Comparison of ENCODE assay signal across 2 fruit fly cellular contexts in the genomic region with DNA sequence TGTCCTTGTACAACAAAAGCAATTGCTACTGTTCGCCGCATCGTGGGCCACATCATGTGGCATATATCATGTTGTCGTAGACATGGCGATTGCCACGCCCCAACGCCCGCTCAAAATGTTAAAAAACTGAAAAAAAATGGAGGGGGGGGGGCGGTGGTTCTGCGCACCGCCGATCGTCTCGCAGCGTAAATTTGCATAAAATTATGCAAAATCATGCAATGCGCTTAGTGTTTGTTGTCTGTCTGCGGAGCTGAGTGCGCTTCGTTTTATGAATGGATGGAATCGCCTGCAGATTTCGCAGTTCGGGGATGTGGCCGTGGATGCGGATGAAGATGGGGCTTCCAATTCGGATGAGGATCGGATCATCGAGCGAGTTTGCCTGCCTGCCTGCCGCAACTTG.
TF ChIP-seq lines count a peak whose summit lies in the region.

No protein-coding gene starts in this region.

- TF ChIP-seq CTCF in whole organism, embryonic (GFP tag; optimal IDR thresholded peaks at IDR 0.05; lab: Kevin White, UChicago): no peak

TF ChIP-seq in whole organism, embryonic, 481 proteins besides CTCF, POLR2A, EP300 and RAD21:
- no peak for TF ChIP-seq peb (GFP tag; IDR thresholded peaks at IDR 0.05; lab: Robert Waterston, UW)
- TF ChIP-seq sc (optimal IDR thresholded peaks at IDR 0.05; lab: Kevin White, UChicago): no peak
- TF ChIP-seq sc (GFP tag; optimal IDR thresholded peaks at IDR 0.05; lab: Kevin White, UChicago): no peak
- no peak for TF ChIP-seq CG12769 (tag; optimal IDR thresholded peaks at IDR 0.05; lab: Kevin White, UChicago)
- no peak for TF ChIP-seq CG13894 (tag; optimal IDR thresholded peaks at IDR 0.05; lab: Kevin White, UChicago)
- no peak for TF ChIP-seq ash1 (GFP tag; optimal IDR thresholded peaks at IDR 0.05; lab: Kevin White, UChicago)
- TF ChIP-seq CG34422 (GFP tag; IDR thresholded peaks at IDR 0.05; lab: Robert Waterston, UW): no peak
- TF ChIP-seq CG10431 (GFP tag; optimal IDR thresholded peaks at IDR 0.05; lab: Kevin White, UChicago): no peak
- TF ChIP-seq mam (GFP tag; optimal IDR thresholded peaks at IDR 0.05; lab: Kevin White, UChicago): no peak
- TF ChIP-seq prd (optimal IDR thresholded peaks at IDR 0.05; lab: Kevin White, UChicago): no peak
- TF ChIP-seq prd (GFP tag; IDR thresholded peaks at IDR 0.05; lab: Robert Waterston, UW): no peak
- no peak for TF ChIP-seq CG30403 (GFP tag; optimal IDR thresholded peaks at IDR 0.05; lab: Kevin White, UChicago)
- no peak for TF ChIP-seq Dad (GFP tag; optimal IDR thresholded peaks at IDR 0.05; lab: Kevin White, UChicago)
- TF ChIP-seq Deaf1 (tag; optimal IDR thresholded peaks at IDR 0.05; lab: Kevin White, UChicago): no peak
- TF ChIP-seq vvl (GFP tag; IDR thresholded peaks at IDR 0.05; lab: Robert Waterston, UW): peak; percentile 79
- TF ChIP-seq CG8924 (tag; optimal IDR thresholded peaks at IDR 0.05; lab: Kevin White, UChicago): no peak
- TF ChIP-seq BEAF-32 (GFP tag; optimal IDR thresholded peaks at IDR 0.05; lab: Kevin White, UChicago): no peak
- TF ChIP-seq Ets65A (GFP tag; lab: Kevin White, UChicago): peak; percentile 57

TF ChIP-seq in whole organism, wandering third instar larva, 38 proteins besides CTCF, POLR2A, EP300 and RAD21:
- no peak for TF ChIP-seq Rel (GFP tag; optimal IDR thresholded peaks at IDR 0.05; lab: Kevin White, UChicago)
- peak; percentile 38 for TF ChIP-seq Rel (tag; optimal IDR thresholded peaks at IDR 0.05; lab: Kevin White, UChicago)
- no peak for TF ChIP-seq foxo (GFP tag; optimal IDR thresholded peaks at IDR 0.05; lab: Kevin White, UChicago)
TF ChIP-seq in whole organism, wandering third instar larva: peak in this region for 1.
